Worm (Caenorhabditis elegans): ENCODE data around the gene nhr-239.

- TF ChIP-seq ceh-82 (tag; optimal IDR thresholded peaks at IDR 0.05) (no peak), R02D3.7 (tag; optimal IDR thresholded peaks at IDR 0.05) (no peak), Y55F3AM.14 (GFP tag; optimal IDR thresholded peaks at IDR 0.05) (no peak), unc-39 (tag; optimal IDR thresholded peaks at IDR 0.05) (no peak)
Measured at ce11 chrIII:2552382-2552781, 9.1 kb upstream of the nhr-239 start.

Measured in whole organism, L2 larva.